1 fruit fly cellular context compared by ENCODE assay signal in genomic region chr3L:700160-700917, dm6.
TF ChIP-seq lines count a peak whose summit lies in the region.

No protein-coding gene starts in this region.

TF ChIP-seq in whole organism, embryonic, 481 proteins besides CTCF, POLR2A, EP300 and RAD21 (continued from another document and continues in another):
- TF ChIP-seq CG11723 (GFP tag; optimal IDR thresholded peaks at IDR 0.05; lab: Kevin White, UChicago) (peak; percentile 34), ind (GFP tag; optimal IDR thresholded peaks at IDR 0.05; lab: Kevin White, UChicago) (peak; percentile 21), unc-4 (GFP tag; IDR thresholded peaks at IDR 0.05; lab: Robert Waterston, UW; ENCODE audit: partially characterized antibody) (no peak), ems (GFP tag; optimal IDR thresholded peaks at IDR 0.05; lab: Kevin White, UChicago) (no peak), CG13123 (GFP tag; optimal IDR thresholded peaks at IDR 0.05; lab: Kevin White, UChicago) (no peak), Camta (GFP tag; optimal IDR thresholded peaks at IDR 0.05; lab: Kevin White, UChicago) (no peak), gsb (GFP tag; IDR thresholded peaks at IDR 0.05; lab: Robert Waterston, UW) (no peak), dimm (GFP tag; IDR thresholded peaks at IDR 0.05; lab: Robert Waterston, UW) (no peak), CG11247 (GFP tag; IDR thresholded peaks at IDR 0.05; lab: Robert Waterston, UW) (no peak; the same call in 1 of the 2 replicates), Dbx (GFP tag; IDR thresholded peaks at IDR 0.05; lab: Robert Waterston, UW) (no peak), gem (tag; optimal IDR thresholded peaks at IDR 0.05; lab: Kevin White, UChicago) (peak; percentile 84), Atf6 (GFP tag; IDR thresholded peaks at IDR 0.05; lab: Robert Waterston, UW) (peak; percentile 57; the same call in 1 of the 2 replicates), CG11085 (GFP tag; IDR thresholded peaks at IDR 0.05; lab: Robert Waterston, UW) (no peak), jumu (GFP tag; optimal IDR thresholded peaks at IDR 0.05; lab: Kevin White, UChicago) (no peak), Bdp1 (GFP tag; optimal IDR thresholded peaks at IDR 0.05; lab: Kevin White, UChicago) (no peak), dati (GFP tag; IDR thresholded peaks at IDR 0.05; lab: Robert Waterston, UW) (no peak), nerfin-2 (GFP tag; IDR thresholded peaks at IDR 0.05; lab: Robert Waterston, UW; ENCODE audit: partially characterized antibody) (no peak), CG17328 (GFP tag; IDR thresholded peaks at IDR 0.05; lab: Robert Waterston, UW) (peak; percentile 57; the same call in 1 of the 2 replicates), pfk (GFP tag; optimal IDR thresholded peaks at IDR 0.05; lab: Kevin White, UChicago) (no peak), CG2889 (GFP tag; IDR thresholded peaks at IDR 0.05; lab: Robert Waterston, UW) (0 out of 3 replicates have a peak, but pooled peaks have one; percentile 11), CG7786 (GFP tag; optimal IDR thresholded peaks at IDR 0.05; lab: Kevin White, UChicago) (no peak), stc (GFP tag; IDR thresholded peaks at IDR 0.05; lab: Robert Waterston, UW) (peak; percentile 48; the same call in 1 of the 2 replicates), CG31441 (GFP tag; IDR thresholded peaks at IDR 0.05; lab: Robert Waterston, UW) (peak; percentile 73), org-1 (GFP tag; optimal IDR thresholded peaks at IDR 0.05; lab: Kevin White, UChicago) (peak; percentile 47), CG11093 (GFP tag; IDR thresholded peaks at IDR 0.05; lab: Robert Waterston, UW) (no peak), tgo (GFP tag; IDR thresholded peaks at IDR 0.05; lab: Robert Waterston, UW) (peak; percentile 38; the same call in 1 of the 3 replicates), Fer1 (GFP tag; optimal IDR thresholded peaks at IDR 0.05; lab: Kevin White, UChicago) (peak; percentile 72), pita (GFP tag; optimal IDR thresholded peaks at IDR 0.05; lab: Kevin White, UChicago) (no peak), cato (GFP tag; optimal IDR thresholded peaks at IDR 0.05; lab: Kevin White, UChicago; ENCODE audit: borderline replicate concordance) (peak; percentile 18), CG13624 (GFP tag; optimal IDR thresholded peaks at IDR 0.05; lab: Kevin White, UChicago) (peak; percentile 27), GATAe (GFP tag; conservative IDR thresholded peaks at IDR 0.05; lab: Robert Waterston, UW) (no peak), CG3995 (GFP tag; optimal IDR thresholded peaks at IDR 0.05; lab: Kevin White, UChicago) (no peak), gcm2 (GFP tag; optimal IDR thresholded peaks at IDR 0.05; lab: Kevin White, UChicago) (no peak), CG4854 (GFP tag; optimal IDR thresholded peaks at IDR 0.05; lab: Kevin White, UChicago) (peak; percentile 7), HLH3B (GFP tag; IDR thresholded peaks at IDR 0.05; lab: Robert Waterston, UW) (peak; percentile 56; the same call in 1 of the 2 replicates), CG10274 (GFP tag; optimal IDR thresholded peaks at IDR 0.05; lab: Kevin White, UChicago) (no peak), CG8765 (GFP tag; IDR thresholded peaks at IDR 0.05; lab: Robert Waterston, UW) (no peak), H2.0 (GFP tag; IDR thresholded peaks at IDR 0.05; lab: Robert Waterston, UW) (peak; percentile 14; the same call in 1 of the 2 replicates), phol (tag; optimal IDR thresholded peaks at IDR 0.05; lab: Kevin White, UChicago) (peak; percentile 66), CG10366 (GFP tag; IDR thresholded peaks at IDR 0.05; lab: Robert Waterston, UW) (peak; percentile 47), Vsx1 (GFP tag; optimal IDR thresholded peaks at IDR 0.05; lab: Kevin White, UChicago) (peak; percentile 55), dysf (GFP tag; IDR thresholded peaks at IDR 0.05; lab: Robert Waterston, UW) (peak; percentile 67), exex (tag; optimal IDR thresholded peaks at IDR 0.05; lab: Kevin White, UChicago) (no peak), CG10979 (tag; optimal IDR thresholded peaks at IDR 0.05; lab: Kevin White, UChicago) (peak; percentile 59), Dll (GFP tag; IDR thresholded peaks at IDR 0.05; lab: Robert Waterston, UW; ENCODE audit: partially characterized antibody) (no peak), Neu2 (GFP tag; optimal IDR thresholded peaks at IDR 0.05; lab: Kevin White, UChicago; ENCODE audit: borderline replicate concordance) (no peak), CG4707 (GFP tag; optimal IDR thresholded peaks at IDR 0.05; lab: Kevin White, UChicago) (peak; percentile 37), D19B (GFP tag; optimal IDR thresholded peaks at IDR 0.05; lab: Kevin White, UChicago) (peak; percentile 49), prd (optimal IDR thresholded peaks at IDR 0.05; lab: Kevin White, UChicago) (no peak), prd (GFP tag; IDR thresholded peaks at IDR 0.05; lab: Robert Waterston, UW) (no peak), hkb (optimal IDR thresholded peaks at IDR 0.05; lab: Kevin White, UChicago) (no peak), hkb (GFP tag; IDR thresholded peaks at IDR 0.05; lab: Robert Waterston, UW) (peak; percentile 80), pb (GFP tag; optimal IDR thresholded peaks at IDR 0.05; lab: Kevin White, UChicago) (no peak), Pdp1 (GFP tag; optimal IDR thresholded peaks at IDR 0.05; lab: Kevin White, UChicago) (peak; percentile 5 to 59), ase (GFP tag; IDR thresholded peaks at IDR 0.05; lab: Robert Waterston, UW) (peak; percentile 17; the same call in 1 of the 3 replicates), CG13424 (tag; optimal IDR thresholded peaks at IDR 0.05; lab: Kevin White, UChicago) (peak; percentile 75), CG7839 (tag; optimal IDR thresholded peaks at IDR 0.05; lab: Kevin White, UChicago) (peak; percentile 65), Blimp-1 (GFP tag; optimal IDR thresholded peaks at IDR 0.05; lab: Kevin White, UChicago) (peak; percentile 73), Dref (GFP tag; IDR thresholded peaks at IDR 0.05; lab: Robert Waterston, UW) (no peak), CG30431 (GFP tag; optimal IDR thresholded peaks at IDR 0.05; lab: Kevin White, UChicago) (no peak), ranshi (GFP tag; IDR thresholded peaks at IDR 0.05; lab: Robert Waterston, UW) (peak; percentile 76), CG12659 (GFP tag; optimal IDR thresholded peaks at IDR 0.05; lab: Kevin White, UChicago) (peak; percentile 68), grau (tag; optimal IDR thresholded peaks at IDR 0.05; lab: Kevin White, UChicago) (peak; percentile 73), pros (GFP tag; optimal IDR thresholded peaks at IDR 0.05; lab: Kevin White, UChicago) (no peak), Poxn (GFP tag; IDR thresholded peaks at IDR 0.05; lab: Robert Waterston, UW) (no peak), CG10654 (GFP tag; optimal IDR thresholded peaks at IDR 0.05; lab: Kevin White, UChicago) (peak; percentile 24), Hmr (GFP tag; optimal IDR thresholded peaks at IDR 0.05; lab: Kevin White, UChicago) (peak; percentile 70), Asciz (GFP tag; optimal IDR thresholded peaks at IDR 0.05; lab: Kevin White, UChicago) (peak; percentile 59), dmrt99B (tag; optimal IDR thresholded peaks at IDR 0.05; lab: Kevin White, UChicago) (peak; percentile 67), tio (GFP tag; optimal IDR thresholded peaks at IDR 0.05; lab: Kevin White, UChicago) (no peak), slou (GFP tag; optimal IDR thresholded peaks at IDR 0.05; lab: Kevin White, UChicago) (no peak), sqz (GFP tag; optimal IDR thresholded peaks at IDR 0.05; lab: Kevin White, UChicago) (peak; percentile 21), toy (GFP tag; IDR thresholded peaks at IDR 0.05; lab: Robert Waterston, UW) (no peak), tna (GFP tag; IDR thresholded peaks at IDR 0.05; lab: Robert Waterston, UW; ENCODE audit: partially characterized antibody) (no peak), Deaf1 (tag; optimal IDR thresholded peaks at IDR 0.05; lab: Kevin White, UChicago) (no peak), Antp (GFP tag; optimal IDR thresholded peaks at IDR 0.05; lab: Kevin White, UChicago) (no peak), peb (GFP tag; IDR thresholded peaks at IDR 0.05; lab: Robert Waterston, UW) (no peak), zen2 (GFP tag; IDR thresholded peaks at IDR 0.05; lab: Robert Waterston, UW; ENCODE audit: partially characterized antibody) (no peak), slp2 (GFP tag; optimal IDR thresholded peaks at IDR 0.05; lab: Kevin White, UChicago) (no peak), mirr (GFP tag; optimal IDR thresholded peaks at IDR 0.05; lab: Kevin White, UChicago) (no peak), kni (GFP tag; optimal IDR thresholded peaks at IDR 0.05; lab: Kevin White, UChicago) (no peak), tap (tag; optimal IDR thresholded peaks at IDR 0.05; lab: Kevin White, UChicago) (peak; percentile 79), CG4328 (GFP tag; optimal IDR thresholded peaks at IDR 0.05; lab: Kevin White, UChicago) (peak; percentile 16), CG1529 (GFP tag; optimal IDR thresholded peaks at IDR 0.05; lab: Kevin White, UChicago) (peak; percentile 8), CG15269 (tag; optimal IDR thresholded peaks at IDR 0.05; lab: Kevin White, UChicago) (peak; percentile 76), CG18011 (GFP tag; optimal IDR thresholded peaks at IDR 0.05; lab: Kevin White, UChicago) (peak; percentile 75), Mad (GFP tag; optimal IDR thresholded peaks at IDR 0.05; lab: Kevin White, UChicago) (peak; percentile 16), CG1792 (GFP tag; optimal IDR thresholded peaks at IDR 0.05; lab: Kevin White, UChicago) (no peak), pum (GFP tag; optimal IDR thresholded peaks at IDR 0.05; lab: Kevin White, UChicago) (no peak), CG10209 (GFP tag; optimal IDR thresholded peaks at IDR 0.05; lab: Kevin White, UChicago) (no peak), maf-S (GFP tag; optimal IDR thresholded peaks at IDR 0.05; lab: Kevin White, UChicago) (peak; percentile 14), CG1603 (tag; optimal IDR thresholded peaks at IDR 0.05; lab: Kevin White, UChicago) (peak; percentile 47), dmrt11E (tag; optimal IDR thresholded peaks at IDR 0.05; lab: Kevin White, UChicago) (peak; percentile 22), vnd (GFP tag; IDR thresholded peaks at IDR 0.05; lab: Robert Waterston, UW; ENCODE audit: partially characterized antibody) (no peak), gsb-n (tag; optimal IDR thresholded peaks at IDR 0.05; lab: Kevin White, UChicago) (peak; percentile 34), lola (GFP tag; optimal IDR thresholded peaks at IDR 0.05; lab: Kevin White, UChicago) (peak in 1 of 3 experiments; percentile 44), CG34224 (GFP tag; IDR thresholded peaks at IDR 0.05; lab: Robert Waterston, UW; ENCODE audit: partially characterized antibody) (no peak), CG6175 (GFP tag; IDR thresholded peaks at IDR 0.05; lab: Robert Waterston, UW) (no peak), danr (GFP tag; IDR thresholded peaks at IDR 0.05; lab: Robert Waterston, UW) (peak; percentile 40; the same call in 1 of the 2 replicates), Ptx1 (GFP tag; IDR thresholded peaks at IDR 0.05; lab: Robert Waterston, UW) (peak; percentile 54), CG12299 (tag; optimal IDR thresholded peaks at IDR 0.05; lab: Kevin White, UChicago) (peak; percentile 72), ham (GFP tag; IDR thresholded peaks at IDR 0.05; lab: Robert Waterston, UW) (no peak), cwo (GFP tag; optimal IDR thresholded peaks at IDR 0.05; lab: Kevin White, UChicago) (peak; percentile 46), CG34376 (GFP tag; optimal IDR thresholded peaks at IDR 0.05; lab: Kevin White, UChicago) (no peak), Tbp (GFP tag; optimal IDR thresholded peaks at IDR 0.05; lab: Kevin White, UChicago) (no peak), PHDP (tag; optimal IDR thresholded peaks at IDR 0.05; lab: Kevin White, UChicago) (peak; percentile 84), E2f2 (GFP tag; IDR thresholded peaks at IDR 0.05; lab: Robert Waterston, UW) (peak; percentile 31; the same call in 1 of the 2 replicates), Sin3A (optimal IDR thresholded peaks at IDR 0.05; lab: Kevin White, UChicago) (no peak), Jarid2 (GFP tag; optimal IDR thresholded peaks at IDR 0.05; lab: Kevin White, UChicago) (peak; percentile 14), Gsc (GFP tag; IDR thresholded peaks at IDR 0.05; lab: Robert Waterston, UW) (no peak), CG13296 (GFP tag; optimal IDR thresholded peaks at IDR 0.05; lab: Kevin White, UChicago) (peak; percentile 72), NfI (GFP tag; optimal IDR thresholded peaks at IDR 0.05; lab: Kevin White, UChicago) (peak; percentile 60), ara (GFP tag; IDR thresholded peaks at IDR 0.05; lab: Robert Waterston, UW) (peak; percentile 50; the same call in 1 of the 2 replicates), CG14860 (GFP tag; IDR thresholded peaks at IDR 0.05; lab: Robert Waterston, UW; ENCODE audit: partially characterized antibody) (no peak), Mrtf (GFP tag; IDR thresholded peaks at IDR 0.05; lab: Robert Waterston, UW) (no peak), CG1233 (GFP tag; optimal IDR thresholded peaks at IDR 0.05; lab: Kevin White, UChicago) (peak; percentile 41), Hr78 (GFP tag; optimal IDR thresholded peaks at IDR 0.05; lab: Kevin White, UChicago) (peak in 1 of 2 experiments; percentile 79), D (optimal IDR thresholded peaks at IDR 0.05; lab: Kevin White, UChicago) (no peak), D (GFP tag; optimal IDR thresholded peaks at IDR 0.05; lab: Kevin White, UChicago) (peak; percentile 28), CG7556 (GFP tag; optimal IDR thresholded peaks at IDR 0.05; lab: Kevin White, UChicago) (peak; percentile 68), z (GFP tag; IDR thresholded peaks at IDR 0.05; lab: Robert Waterston, UW) (no peak), grn (GFP tag; optimal IDR thresholded peaks at IDR 0.05; lab: Kevin White, UChicago) (no peak), pan (optimal IDR thresholded peaks at IDR 0.05; lab: Kevin White, UChicago) (no peak), pan (GFP tag; optimal IDR thresholded peaks at IDR 0.05 in 1 of 2, IDR thresholded peaks at IDR 0.05 in 1 of 2) (peak in 1 of 2 experiments; percentile 53), Dip3 (GFP tag; optimal IDR thresholded peaks at IDR 0.05; lab: Kevin White, UChicago) (peak; percentile 50), sd (tag; optimal IDR thresholded peaks at IDR 0.05; lab: Kevin White, UChicago) (no peak), lilli (GFP tag; optimal IDR thresholded peaks at IDR 0.05; lab: Kevin White, UChicago) (peak; percentile 66), CG14014 (GFP tag; IDR thresholded peaks at IDR 0.05; lab: Robert Waterston, UW) (peak; percentile 53; the same call in 1 of the 2 replicates), HLHmδ (GFP tag; optimal IDR thresholded peaks at IDR 0.05; lab: Kevin White, UChicago) (no peak), Nf-YA (GFP tag; IDR thresholded peaks at IDR 0.05; lab: Robert Waterston, UW) (no peak), CG2199 (GFP tag; IDR thresholded peaks at IDR 0.05; lab: Robert Waterston, UW) (no peak), CG6791 (GFP tag; IDR thresholded peaks at IDR 0.05; lab: Robert Waterston, UW; ENCODE audit: partially characterized antibody) (0 out of 3 replicates have a peak, but pooled peaks have one; percentile 16)
